Fruit fly (Drosophila melanogaster): ENCODE data around the gene rg.

The rg gene

DNA sequence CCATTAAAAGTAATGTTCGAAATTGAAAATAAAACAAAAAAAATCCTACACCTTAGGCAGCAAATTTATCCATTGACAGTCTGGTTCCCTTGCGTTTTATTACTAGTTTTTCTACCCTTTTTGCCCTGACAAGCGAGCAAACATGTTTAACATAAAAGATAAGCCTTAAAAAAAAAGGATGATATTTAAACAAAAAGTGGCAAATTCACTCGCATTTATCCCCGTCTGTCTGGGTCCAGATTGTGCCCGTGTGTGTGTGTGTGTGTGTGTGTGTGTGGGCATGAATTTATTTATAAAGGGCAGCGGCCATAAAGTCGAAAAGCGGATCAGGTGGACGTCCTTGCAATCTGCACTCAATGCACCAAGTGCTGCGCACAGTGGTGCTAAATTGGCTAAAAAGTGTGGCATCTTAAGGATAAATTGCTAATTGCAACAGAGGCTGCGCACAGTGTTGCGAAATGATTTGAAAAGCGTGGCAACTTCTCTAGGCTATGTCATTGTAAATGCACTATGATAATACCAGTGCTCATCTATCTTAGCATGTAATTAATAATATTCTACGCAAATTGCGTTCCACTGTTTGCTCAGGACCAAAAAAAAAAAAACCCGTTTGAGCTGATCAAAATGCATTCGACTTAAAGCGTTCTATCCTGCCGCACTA lies 215.2 kb downstream of the rg start (continued):
- TF ChIP-seq nerfin-1 (tag; optimal IDR thresholded peaks at IDR 0.05) (no peak), bsh (GFP tag; optimal IDR thresholded peaks at IDR 0.05) (peak in 1 of 2 experiments; percentile 26), CG8089 (GFP tag; optimal IDR thresholded peaks at IDR 0.05) (no peak), stwl (tag; optimal IDR thresholded peaks at IDR 0.05) (peak; percentile 9)

All from whole organism, embryonic.